Fruit fly (Drosophila melanogaster) whole organism, adult: ENCODE results near the gene T48.

Source experiments
- CG14711 ChIP-seq: fragments of 200-800 bp; sonication (Bioruptor generic); optimal IDR thresholded peaks from 2 replicates; lab custom pipeline; 2018; ENCODE audit warnings: missing biosample characterization, mild to moderate bottlenecking, missing genetic modification characterization, moderate library complexity
- CG33017 ChIP-seq: fragments of 200-800 bp; sonication (Bioruptor generic); optimal IDR thresholded peaks from 2 replicates; lab custom pipeline; 2018; ENCODE audit warnings: missing biosample characterization, mild to moderate bottlenecking, missing genetic modification characterization, moderate library complexity
- Crg-1 ChIP-seq: fragments of 200-800 bp; sonication (Bioruptor generic); optimal IDR thresholded peaks from 2 replicates; lab custom pipeline; 2016; ENCODE audit warnings: missing biosample characterization, missing genetic modification characterization
- bab1 ChIP-seq: fragments of 200-800 bp; sonication (Bioruptor generic); optimal IDR thresholded peaks from 3 replicates; lab custom pipeline; 2019; ENCODE audit warnings: missing biosample characterization, mild to moderate bottlenecking, missing genetic modification characterization, moderate library complexity
- cic ChIP-seq: fragments of 200-800 bp; sonication (Bioruptor generic); optimal IDR thresholded peaks from 2 replicates; lab custom pipeline; 2017; ENCODE audit warnings: missing biosample characterization, mild to moderate bottlenecking, missing genetic modification characterization, moderate library complexity
- kay ChIP-seq: fragments of 200-800 bp; sonication (Bioruptor generic); peaks from one replicate; lab custom pipeline; 2016; ENCODE audit warnings: missing biosample characterization, missing genetic modification characterization, borderline replicate concordance
- toe ChIP-seq: fragments of 200-800 bp; sonication (Bioruptor generic); optimal IDR thresholded peaks from 2 replicates; lab custom pipeline; 2016; ENCODE audit warnings: missing biosample characterization, missing genetic modification characterization

- TF ChIP-seq kay (GFP tag; lab: Kevin White, UChicago) (no peak), cic (GFP tag; lab: Kevin White, UChicago) (no peak), Crg-1 (GFP tag; lab: Kevin White, UChicago) (no peak), bab1 (peak; percentile 28), CG33017 (no peak), toe (no peak), CG14711 (tag; lab: Kevin White, UChicago) (peak; percentile 24)
These were observed 18.6 kb upstream of the T48 start, which contains the start of the genes Lerp and IntS12 for dm6 chr3R:26862848-26863448.
